Worm (Caenorhabditis elegans) whole organism, late embryonic: ENCODE data around the gene pgl-2.

Source experiments
- C38D4.7 ChIP-seq: fragments of 200-800 bp; sonication (Bioruptor generic); optimal IDR thresholded peaks from 2 replicates; lab custom pipeline; 2018; ENCODE audit warnings: mild to moderate bottlenecking, missing genetic modification characterization, moderate library complexity, missing compliant biosample characterization
- ceh-9 ChIP-seq: sonication (generic microtip); optimal IDR thresholded peaks from 2 replicates; lab custom pipeline; 2016; ENCODE audit warnings: mild to moderate bottlenecking, missing genetic modification characterization, inconsistent platforms, missing compliant biosample characterization
- dve-1 ChIP-seq: sonication (generic microtip); optimal IDR thresholded peaks from 2 replicates; lab custom pipeline; 2017; ENCODE audit warnings: antibody characterized with exemption, mild to moderate bottlenecking, missing genetic modification characterization, missing compliant biosample characterization
- elt-2 ChIP-seq: sonication (generic microtip); optimal IDR thresholded peaks from 2 replicates; lab custom pipeline; 2016; ENCODE audit warnings: missing genetic modification reagents, missing genetic modification characterization, missing compliant biosample characterization
- hlh-13 ChIP-seq: fragments of 200-800 bp; sonication (Bioruptor generic); optimal IDR thresholded peaks from 2 replicates; lab custom pipeline; 2018; ENCODE audit warnings: mild to moderate bottlenecking, missing genetic modification characterization, missing compliant biosample characterization
- hlh-30 ChIP-seq: sonication (generic microtip); optimal IDR thresholded peaks from 2 replicates; lab custom pipeline; 2017; ENCODE audit warnings: antibody characterized with exemption, missing genetic modification characterization, missing compliant biosample characterization; ENCODE audit not compliant: insufficient read depth
- hlh-6 ChIP-seq: sonication (generic microtip); optimal IDR thresholded peaks from 2 replicates; lab custom pipeline; 2016; ENCODE audit warnings: missing genotype, missing genetic modification characterization, missing compliant biosample characterization
- madf-2 ChIP-seq: sonication (generic microtip); optimal IDR thresholded peaks from 2 replicates; lab custom pipeline; 2017; ENCODE audit warnings: missing genetic modification characterization, missing compliant biosample characterization
- pat-9 ChIP-seq: fragments of 200-800 bp; sonication (Bioruptor generic); optimal IDR thresholded peaks from 2 replicates; lab custom pipeline; 2018; ENCODE audit warnings: mild to moderate bottlenecking, missing genetic modification characterization, moderate library complexity, missing compliant biosample characterization
- pha-4 ChIP-seq: fragments of 150-350 bp; optimal IDR thresholded peaks from 2 replicates; lab custom pipeline; 2018; ENCODE audit warnings: missing biosample characterization, missing genetic modification reagents, missing genetic modification characterization
- ref-2 ChIP-seq: sonication (generic microtip); optimal IDR thresholded peaks from 2 replicates; lab custom pipeline; 2016; ENCODE audit warnings: missing genetic modification characterization, missing compliant biosample characterization
- rnt-1 ChIP-seq: sonication (generic microtip); optimal IDR thresholded peaks from 2 replicates; lab custom pipeline; 2016; ENCODE audit warnings: missing genetic modification characterization, missing compliant biosample characterization
- tbx-7 ChIP-seq: sonication (generic microtip); optimal IDR thresholded peaks from 2 replicates; lab custom pipeline; 2016; ENCODE audit warnings: missing genotype, missing genetic modification characterization, missing compliant biosample characterization

DNA sequence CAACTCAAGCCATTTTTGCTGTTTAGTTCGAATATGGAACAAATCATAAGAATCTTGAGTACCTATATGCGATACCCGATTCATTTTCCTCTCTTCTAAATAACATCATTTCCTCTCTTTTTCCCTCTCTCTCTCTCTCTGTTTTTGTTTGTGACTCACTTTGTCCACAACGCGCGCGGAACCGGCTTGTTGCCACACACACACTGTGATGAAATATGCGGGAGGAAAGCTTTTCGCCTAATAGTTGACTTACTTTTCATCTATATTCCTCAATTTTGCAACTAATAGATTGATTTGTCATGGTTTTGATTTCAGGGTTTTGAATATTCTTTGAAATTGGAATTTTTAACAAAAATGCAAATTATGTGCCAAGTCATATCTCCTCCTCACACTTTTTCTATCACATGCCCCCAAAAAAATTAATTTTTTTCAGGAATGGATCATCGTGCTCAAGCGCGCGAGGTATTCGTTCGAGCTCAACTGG, 44.6 kb upstream of the pgl-2 start, which contains the start of gene hipr-1:
- TF ChIP-seq ceh-9 = no peak
- TF ChIP-seq ref-2 (tag; lab: Kevin White, UChicago) = no peak
- no peak for TF ChIP-seq madf-2 (tag; lab: Kevin White, UChicago)
- no peak for TF ChIP-seq pat-9 (tag; lab: Kevin White, UChicago)
- TF ChIP-seq hlh-6 (tag; lab: Kevin White, UChicago) = no peak
- no peak for TF ChIP-seq hlh-30 (tag; lab: Kevin White, UChicago)
- TF ChIP-seq rnt-1 = no peak
- no peak for TF ChIP-seq dve-1 (tag; lab: Kevin White, UChicago)
- no peak for TF ChIP-seq pha-4 (tag; lab: Kevin White, UChicago)
- no peak for TF ChIP-seq C38D4.7 (GFP tag; lab: Kevin White, UChicago)
- no peak for TF ChIP-seq hlh-13 (GFP tag; lab: Kevin White, UChicago)
- no peak for TF ChIP-seq elt-2 (tag; lab: Kevin White, UChicago)
- TF ChIP-seq tbx-7 = no peak
